Fruit fly (Drosophila melanogaster) whole organism: ENCODE results near the gene CG43246.
A peak's percentile ranks its signal among the peaks of the same experiment; 100 is the strongest.

ENCODE experiments used
- CG8478 ChIP-seq: fragments of >200 bp; optimal IDR thresholded peaks from 2 replicates; lab custom pipeline; 2018; ENCODE audit warnings: inconsistent platforms
- Dll ChIP-seq: fragments of >200 bp; optimal IDR thresholded peaks from 2 replicates; lab custom pipeline; 2017
- EcR ChIP-seq, 2 experiments: fragments of >200 bp; optimal IDR thresholded peaks; 2 replicates each; lab custom pipeline; 2017; ENCODE audit warnings: missing biosample characterization in 2 of 2, missing genetic modification characterization in 2 of 2, missing genetic modification reagents in 2 of 2
- pan ChIP-seq: fragments of >200 bp; optimal IDR thresholded peaks from 2 replicates; lab custom pipeline; 2017
- psq ChIP-seq: fragments of >200 bp; optimal IDR thresholded peaks from 2 replicates; lab custom pipeline; 2017
- usp ChIP-seq: fragments of >200 bp; optimal IDR thresholded peaks from 2 replicates; lab custom pipeline; 2017; ENCODE audit warnings: missing biosample characterization, missing genetic modification characterization, mixed read lengths

CG43246 gene

DNA sequence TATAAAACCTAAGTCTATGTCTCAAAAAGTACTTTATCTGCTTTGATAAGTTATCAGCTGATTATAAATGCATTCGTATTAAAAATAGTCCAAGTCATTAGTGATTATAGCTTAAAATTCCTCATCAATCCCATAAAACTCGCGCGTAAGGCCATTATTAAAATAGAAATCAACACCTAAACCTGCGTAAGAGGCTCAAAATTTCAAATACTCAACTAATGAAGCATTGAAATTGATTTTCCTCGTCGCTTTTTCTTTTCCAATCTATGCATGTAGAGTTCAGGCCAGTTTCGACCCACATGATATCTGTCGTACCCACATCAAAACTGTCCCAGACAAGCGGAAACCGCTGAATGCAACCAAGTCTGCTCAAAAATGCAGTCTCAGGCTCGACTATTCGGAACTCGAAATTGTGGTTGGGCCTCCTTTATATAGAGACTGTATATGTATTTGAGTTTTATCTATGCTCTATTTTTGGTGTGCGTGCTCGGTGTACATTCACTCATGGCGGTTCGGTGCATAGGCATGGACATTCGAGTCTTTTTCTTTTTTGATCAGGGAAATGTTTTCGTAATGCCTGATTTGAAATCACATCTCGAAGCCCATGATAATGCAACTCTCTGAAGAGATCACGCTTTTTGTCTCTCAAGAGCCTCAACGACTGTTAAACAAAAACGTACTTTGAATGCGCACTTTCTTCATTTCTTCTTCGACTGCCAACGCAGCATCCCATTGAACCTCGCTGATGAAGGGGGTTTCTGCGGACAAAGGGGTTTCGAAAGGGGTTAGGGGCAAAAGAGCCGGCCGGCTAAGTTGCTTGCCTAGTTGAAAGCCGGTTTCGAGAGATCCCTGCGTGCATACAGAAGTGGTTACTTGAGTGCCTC, 15.8 kb downstream of the CG43246 start:
- TF ChIP-seq EcR (GFP tag; optimal IDR thresholded peaks at IDR 0.05; lab: Kevin White, UChicago) (no peak), Dll (lab: Kevin White, UChicago) (no peak), usp (GFP tag; lab: Kevin White, UChicago) (no peak), pan (lab: Kevin White, UChicago) (no peak), psq (lab: Kevin White, UChicago) (no peak), CG8478 (lab: Kevin White, UChicago) (no peak)

DNA sequence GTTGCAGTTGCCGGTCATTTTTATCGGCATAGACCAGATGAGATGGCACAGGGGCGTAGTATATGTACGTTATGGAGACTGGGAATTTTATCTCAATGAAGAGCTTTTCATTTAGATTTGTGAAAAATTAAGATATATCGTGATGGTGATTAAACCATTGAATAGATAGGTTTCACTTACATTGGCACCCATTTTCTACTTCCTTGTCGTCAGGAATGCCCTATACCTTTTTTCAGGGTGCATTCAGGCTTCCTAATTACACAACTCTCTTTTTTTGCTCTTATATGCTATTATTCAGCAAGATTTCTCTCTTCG, 16.4 kb downstream of the CG43246 start:
- TF ChIP-seq Dll (lab: Kevin White, UChicago) (no peak), pan (lab: Kevin White, UChicago) (no peak), CG8478 (lab: Kevin White, UChicago) (no peak), usp (GFP tag; lab: Kevin White, UChicago) (no peak), psq (lab: Kevin White, UChicago) (no peak), EcR (GFP tag; optimal IDR thresholded peaks at IDR 0.05; lab: Kevin White, UChicago) (no peak)

- no peak for TF ChIP-seq Dll (lab: Kevin White, UChicago)
- no peak for TF ChIP-seq pan (lab: Kevin White, UChicago)
- TF ChIP-seq CG8478 (lab: Kevin White, UChicago), result no peak
- no peak for TF ChIP-seq EcR (GFP tag; optimal IDR thresholded peaks at IDR 0.05; lab: Kevin White, UChicago)
- TF ChIP-seq psq (lab: Kevin White, UChicago), result no peak
- no peak for TF ChIP-seq usp (GFP tag; lab: Kevin White, UChicago)
Observed at dm6 chr3L:14553891-14554303, 17.5 kb downstream of the CG43246 start.

- TF ChIP-seq CG8478 (lab: Kevin White, UChicago) (no peak), usp (GFP tag; lab: Kevin White, UChicago) (no peak), Dll (lab: Kevin White, UChicago) (no peak), psq (lab: Kevin White, UChicago) (no peak), pan (lab: Kevin White, UChicago) (no peak), EcR (GFP tag; optimal IDR thresholded peaks at IDR 0.05; lab: Kevin White, UChicago) (no peak)
Observed at dm6 chr3L:14555052-14555451, 18.6 kb downstream of the CG43246 start.

DNA sequence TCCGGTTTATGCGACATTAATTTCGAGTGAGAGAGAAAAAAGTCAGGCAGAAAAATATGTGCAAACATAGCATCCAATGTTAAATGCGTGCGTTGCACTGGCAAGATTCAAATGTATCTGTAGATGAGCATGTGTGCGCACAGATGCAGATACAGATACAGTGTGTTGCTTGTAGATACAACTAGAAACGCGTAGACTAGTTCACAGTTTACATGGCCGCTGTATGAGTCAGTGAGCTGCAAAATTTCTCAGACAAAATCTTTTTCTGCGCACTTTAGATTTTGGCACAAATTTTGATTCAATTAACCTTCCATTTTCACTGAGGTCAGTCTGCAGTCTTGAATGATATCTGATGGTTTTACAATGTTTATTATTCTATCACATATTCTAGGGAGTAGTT, 19.7 kb downstream of the CG43246 start:
- TF ChIP-seq Dll (lab: Kevin White, UChicago) (no peak), EcR (GFP tag; optimal IDR thresholded peaks at IDR 0.05; lab: Kevin White, UChicago) (peak in 1 of 2 experiments; percentile 47)

- no peak for TF ChIP-seq pan (lab: Kevin White, UChicago)
- TF ChIP-seq Dll (lab: Kevin White, UChicago), result no peak
- TF ChIP-seq psq (lab: Kevin White, UChicago), result no peak
- TF ChIP-seq CG8478 (lab: Kevin White, UChicago), result no peak
- no peak for TF ChIP-seq usp (GFP tag; lab: Kevin White, UChicago)
Observed at dm6 chr3L:14556774-14557741, 20.6 kb downstream of the CG43246 start.

DNA sequence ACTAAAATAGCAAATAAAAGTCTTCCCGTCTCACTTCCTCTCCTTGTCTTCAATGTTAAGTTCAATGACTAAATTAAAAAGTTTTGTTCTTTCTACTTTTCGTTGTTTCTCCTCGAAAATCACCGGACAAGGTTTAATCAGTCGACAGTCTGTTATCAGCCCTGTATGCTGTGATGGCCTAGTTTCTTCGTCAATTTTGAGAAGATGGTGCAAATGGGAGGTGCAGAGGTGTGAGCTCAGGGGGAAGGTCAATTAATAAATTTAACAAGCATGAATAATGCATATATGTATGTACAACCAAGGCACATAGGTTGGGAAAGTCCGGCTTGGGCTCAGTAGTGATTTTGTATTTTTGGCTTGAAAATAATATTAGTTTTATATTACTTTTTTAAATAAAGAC, 21.6 kb downstream of the CG43246 start:
- TF ChIP-seq Dll (lab: Kevin White, UChicago), result no peak

DNA sequence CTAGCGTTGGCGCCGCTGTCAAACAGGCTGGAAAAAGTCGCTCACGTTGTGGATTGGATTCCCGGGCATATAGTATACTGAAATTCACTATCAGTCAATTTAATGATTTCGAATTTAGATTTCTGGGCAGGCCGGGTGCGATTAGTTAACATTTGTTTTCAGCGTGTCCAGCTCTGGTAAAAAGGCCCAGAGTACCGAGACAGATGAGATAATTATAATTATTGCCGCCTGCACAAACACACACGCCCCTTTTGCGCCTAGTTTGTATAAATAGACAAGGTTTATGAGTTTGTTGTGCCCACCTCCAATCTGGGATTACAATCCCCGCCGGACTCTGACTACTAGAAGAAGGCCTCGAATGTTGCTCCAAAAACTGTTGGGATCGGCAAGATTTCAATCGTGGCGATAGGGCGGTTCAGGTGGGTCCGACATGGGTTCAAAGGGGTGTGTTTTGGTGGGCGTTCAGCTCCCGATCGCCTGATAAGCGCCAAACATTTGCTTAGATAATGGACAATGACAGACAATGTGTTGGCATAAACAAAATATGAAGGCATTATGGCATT, 22.6 kb downstream of the CG43246 start:
- TF ChIP-seq usp (GFP tag; lab: Kevin White, UChicago), result no peak

DNA sequence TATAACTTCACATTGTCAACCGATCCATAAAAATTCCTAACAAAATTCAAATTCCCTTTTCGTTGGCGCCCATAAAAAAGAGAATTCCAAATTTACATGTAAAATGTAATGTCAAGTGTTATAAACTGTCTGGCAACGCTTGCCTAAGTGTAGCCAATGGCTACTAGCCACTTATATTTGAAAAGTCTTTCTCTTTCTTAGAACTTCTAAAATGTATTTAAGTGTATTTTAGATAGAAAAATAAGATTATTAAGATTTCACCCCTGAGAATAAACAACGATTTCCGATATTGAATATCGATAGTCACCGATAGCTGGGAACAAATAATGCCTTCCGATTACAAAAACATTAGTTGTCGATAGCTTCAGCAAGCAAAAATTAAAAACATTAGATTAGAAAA, 23.2 kb downstream of the CG43246 start, which contains the start of gene CG34039:
CG34039 (plus strand) TSS at position 342 of the 400 bp plus-strand sequence.
- TF ChIP-seq usp (GFP tag; lab: Kevin White, UChicago), result no peak
- TF ChIP-seq Dll (lab: Kevin White, UChicago), result no peak
- TF ChIP-seq EcR (GFP tag; optimal IDR thresholded peaks at IDR 0.05; lab: Kevin White, UChicago), result no peak
- TF ChIP-seq CG8478 (lab: Kevin White, UChicago), result no peak
- no peak for TF ChIP-seq pan (lab: Kevin White, UChicago)
- no peak for TF ChIP-seq psq (lab: Kevin White, UChicago)

DNA sequence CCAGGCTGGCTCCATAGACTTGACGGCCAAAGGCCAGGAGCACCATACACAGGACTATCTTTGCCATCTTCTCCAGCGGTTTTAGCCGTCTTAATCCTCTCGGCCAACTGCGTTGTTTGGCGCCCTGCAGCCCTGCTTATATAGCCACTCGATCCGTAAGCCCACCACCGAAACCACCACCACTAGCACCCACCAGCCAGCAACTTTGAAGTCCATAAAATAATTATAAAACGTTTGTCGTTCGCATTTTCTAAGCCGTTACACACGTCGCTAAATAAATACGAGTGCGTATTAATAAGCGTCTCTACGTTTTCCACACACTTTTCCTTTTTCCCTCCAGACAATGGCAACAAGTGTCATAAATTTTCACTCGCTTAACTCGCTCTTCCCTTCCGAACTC, 24.2 kb downstream of the CG43246 start, which contains the start of gene Lk:
Lk (minus strand) TSS at position 101 of the 400 bp plus-strand sequence.
- TF ChIP-seq Dll (lab: Kevin White, UChicago) (no peak), usp (GFP tag; lab: Kevin White, UChicago) (no peak), CG8478 (lab: Kevin White, UChicago) (no peak)

- no peak for TF ChIP-seq pan (lab: Kevin White, UChicago)
- no peak for TF ChIP-seq psq (lab: Kevin White, UChicago)
- TF ChIP-seq EcR (GFP tag; optimal IDR thresholded peaks at IDR 0.05; lab: Kevin White, UChicago), result no peak
- TF ChIP-seq usp (GFP tag; lab: Kevin White, UChicago), result no peak
- TF ChIP-seq Dll (lab: Kevin White, UChicago), result no peak
- TF ChIP-seq CG8478 (lab: Kevin White, UChicago), result peak; percentile 0
Observed at dm6 chr3L:14562672-14563071, 26.2 kb downstream of the CG43246 start.
